Fruit fly (Drosophila melanogaster) whole organism, embryonic: ENCODE data around the gene Pgant2.

Experiments
- Bgb ChIP-seq: fragments of 200-800 bp; sonication (Bioruptor generic); IDR thresholded peaks from 2 replicates; pipeline ENCODE4 v1.3.6; 2022; ENCODE audit warnings: missing biosample characterization, missing genetic modification characterization; ENCODE audit not compliant: partially characterized antibody
- CG11504 ChIP-seq: fragments of 200-800 bp; sonication (Bioruptor generic); optimal IDR thresholded peaks from 3 replicates; lab custom pipeline; 2019; ENCODE audit warnings: missing biosample characterization, mild to moderate bottlenecking, missing genetic modification characterization, moderate library complexity
- CG12299 ChIP-seq: fragments of 200-800 bp; sonication (Bioruptor generic); optimal IDR thresholded peaks from 2 replicates; lab custom pipeline; 2018; ENCODE audit warnings: missing biosample characterization, mild to moderate bottlenecking, missing genetic modification characterization
- CG13287 ChIP-seq: fragments of 200-800 bp; sonication (Bioruptor generic); IDR thresholded peaks from 2 replicates; pipeline ENCODE4 v1.3.6; 2022; ENCODE audit warnings: missing biosample characterization, missing genetic modification characterization; ENCODE audit not compliant: partially characterized antibody
- CG14710 ChIP-seq: fragments of 200-800 bp; sonication (Bioruptor generic); optimal IDR thresholded peaks from 3 replicates; lab custom pipeline; 2019; ENCODE audit warnings: missing biosample characterization, mild to moderate bottlenecking, missing genetic modification characterization, moderate library complexity
- CG15073 ChIP-seq: fragments of 200-800 bp; sonication (Bioruptor generic); optimal IDR thresholded peaks from 2 replicates; lab custom pipeline; 2016; ENCODE audit warnings: missing biosample characterization, missing genetic modification characterization
- CG17385 ChIP-seq: fragments of 200-800 bp; sonication (Bioruptor generic); optimal IDR thresholded peaks from 3 replicates; lab custom pipeline; 2018; ENCODE audit warnings: missing biosample characterization, mild to moderate bottlenecking, missing genetic modification characterization
- CG17802 ChIP-seq: fragments of 200-800 bp; sonication (Bioruptor generic); optimal IDR thresholded peaks from 2 replicates; lab custom pipeline; 2018; ENCODE audit warnings: missing biosample characterization, mild to moderate bottlenecking, missing genetic modification characterization, moderate library complexity
- CG32772 ChIP-seq: fragments of 200-800 bp; sonication (Bioruptor generic); IDR thresholded peaks from 2 replicates; pipeline ENCODE4 v1.3.6; 2022; ENCODE audit warnings: missing biosample characterization, missing genetic modification characterization
- CG4328 ChIP-seq: fragments of 200-800 bp; sonication (Bioruptor generic); optimal IDR thresholded peaks from 3 replicates; lab custom pipeline; 2017; ENCODE audit warnings: missing biosample characterization, missing genetic modification reagents, missing genetic modification characterization
- CG4617 ChIP-seq: fragments of 200-800 bp; sonication (Bioruptor generic); optimal IDR thresholded peaks from 3 replicates; lab custom pipeline; 2016; ENCODE audit warnings: missing biosample characterization, missing genetic modification characterization, borderline replicate concordance
- CG7963 ChIP-seq: fragments of 200-800 bp; sonication (Bioruptor generic); IDR thresholded peaks from 3 replicates; pipeline ENCODE4 v1.3.6; 2022; ENCODE audit warnings: missing biosample characterization, missing genetic modification characterization; ENCODE audit not compliant: partially characterized antibody
- CG9437 ChIP-seq: fragments of 200-800 bp; sonication (Bioruptor generic); optimal IDR thresholded peaks from 2 replicates; lab custom pipeline; 2018; ENCODE audit warnings: missing biosample characterization, mild to moderate bottlenecking, missing genetic modification characterization
- Doc2 ChIP-seq: fragments of 200-800 bp; sonication (Bioruptor generic); IDR thresholded peaks from 2 replicates; pipeline ENCODE4 v1.3.6; 2022; ENCODE audit warnings: missing biosample characterization, missing genetic modification characterization
- Dp ChIP-seq: fragments of 200-800 bp; sonication (Bioruptor generic); optimal IDR thresholded peaks from 2 replicates; lab custom pipeline; 2018; ENCODE audit warnings: missing biosample characterization, mild to moderate bottlenecking, missing genetic modification characterization, moderate library complexity
- E2f1 ChIP-seq: fragments of 200-800 bp; sonication (Bioruptor generic); IDR thresholded peaks from 2 replicates; pipeline ENCODE4 v1.3.6; 2022; ENCODE audit warnings: missing biosample characterization, missing genetic modification characterization
- Ets65A ChIP-seq: fragments of 200-800 bp; sonication (Bioruptor generic); peaks from one replicate; lab custom pipeline; 2016; ENCODE audit warnings: missing biosample characterization, missing genetic modification characterization
- Ets97D ChIP-seq: fragments of 200-800 bp; sonication (Bioruptor generic); optimal IDR thresholded peaks from 3 replicates; lab custom pipeline; 2016; ENCODE audit warnings: missing biosample characterization, missing genetic modification characterization
- Gsc ChIP-seq: fragments of 200-800 bp; sonication (Bioruptor generic); IDR thresholded peaks from 2 replicates; pipeline ENCODE4 v1.3.6; 2022; ENCODE audit warnings: missing biosample characterization, missing genetic modification characterization
- HLH54F ChIP-seq: fragments of 200-800 bp; sonication (Bioruptor generic); optimal IDR thresholded peaks from 3 replicates; lab custom pipeline; 2016; ENCODE audit warnings: missing biosample characterization, missing genetic modification characterization
- MTF-1 ChIP-seq: fragments of 200-800 bp; sonication (Bioruptor generic); optimal IDR thresholded peaks from 2 replicates; lab custom pipeline; 2018; ENCODE audit warnings: missing biosample characterization, mild to moderate bottlenecking, missing genetic modification characterization, borderline replicate concordance
- Med ChIP-seq: fragments of 200-800 bp; sonication (Bioruptor generic); peaks from one replicate; lab custom pipeline; 2016; ENCODE audit warnings: missing biosample characterization, missing genetic modification characterization, mild to moderate bottlenecking, inconsistent platforms, moderate library complexity
- Myb ChIP-seq: fragments of 200-800 bp; sonication (Bioruptor generic); optimal IDR thresholded peaks from 2 replicates; lab custom pipeline; 2016; ENCODE audit warnings: missing biosample characterization, missing genetic modification characterization
- NC2β ChIP-seq: fragments of 200-800 bp; sonication (Bioruptor generic); optimal IDR thresholded peaks from 2 replicates; lab custom pipeline; 2016; ENCODE audit warnings: missing biosample characterization, missing genetic modification characterization
- Opbp ChIP-seq: fragments of 200-800 bp; sonication (Bioruptor generic); IDR thresholded peaks from 3 replicates; pipeline ENCODE4 v1.3.6; 2022; ENCODE audit warnings: missing biosample characterization, missing genetic modification characterization; ENCODE audit not compliant: partially characterized antibody
- Xbp1 ChIP-seq: fragments of 200-800 bp; sonication (Bioruptor generic); optimal IDR thresholded peaks from 3 replicates; lab custom pipeline; 2016; ENCODE audit warnings: missing biosample characterization, mild to moderate bottlenecking, missing genetic modification characterization
- Xrp1 ChIP-seq: fragments of 200-800 bp; sonication (Bioruptor generic); IDR thresholded peaks from 2 replicates; pipeline ENCODE4 v1.3.6; 2022; ENCODE audit warnings: missing biosample characterization, missing genetic modification characterization
- amos ChIP-seq: fragments of 200-800 bp; sonication (Bioruptor generic); IDR thresholded peaks from 2 replicates; pipeline ENCODE4 v1.3.6; 2022; ENCODE audit warnings: missing biosample characterization, missing genetic modification characterization; ENCODE audit not compliant: partially characterized antibody
- corto ChIP-seq: fragments of 200-800 bp; sonication (Bioruptor generic); optimal IDR thresholded peaks from 2 replicates; lab custom pipeline; 2016; ENCODE audit warnings: missing biosample characterization, mild to moderate bottlenecking, missing genetic modification characterization, moderate library complexity
- crp ChIP-seq, 2 experiments: fragments of 200-800 bp; sonication (Bioruptor generic); optimal IDR thresholded peaks; 2 replicates in 1 of 2; 3 replicates in 1 of 2; lab custom pipeline; 2017; ENCODE audit warnings: missing biosample characterization in 2 of 2, missing genetic modification characterization in 2 of 2, mild to moderate bottlenecking in 1 of 2, moderate library complexity in 1 of 2
- cwo ChIP-seq: fragments of 200-800 bp; sonication (Bioruptor generic); optimal IDR thresholded peaks from 3 replicates; lab custom pipeline; 2017; ENCODE audit warnings: missing biosample characterization, missing genetic modification characterization, mild to moderate bottlenecking, moderate library complexity, missing genetic modification reagents
- dm ChIP-seq: fragments of 200-800 bp; sonication (Bioruptor generic); optimal IDR thresholded peaks from 3 replicates; lab custom pipeline; 2016; ENCODE audit warnings: missing biosample characterization, missing genetic modification characterization
- gt ChIP-seq: fragments of 200-800 bp; sonication (Bioruptor generic); IDR thresholded peaks from 2 replicates; pipeline ENCODE4 v1.3.6; 2022; ENCODE audit warnings: missing biosample characterization, missing genetic modification characterization
- insv ChIP-seq, 2 experiments: fragments of 200-800 bp; sonication (Bioruptor generic); optimal IDR thresholded peaks; 3 replicates each; lab custom pipeline; 2016 to 2018; ENCODE audit warnings: missing biosample characterization in 2 of 2, missing genetic modification characterization in 2 of 2
- nerfin-2 ChIP-seq: fragments of 200-800 bp; sonication (Bioruptor generic); IDR thresholded peaks from 2 replicates; pipeline ENCODE4 v1.3.6; 2022; ENCODE audit warnings: missing biosample characterization, missing genetic modification characterization; ENCODE audit not compliant: partially characterized antibody
- pho ChIP-seq: fragments of 200-800 bp; sonication (Bioruptor generic); optimal IDR thresholded peaks from 2 replicates; lab custom pipeline; 2016; ENCODE audit warnings: missing biosample characterization, missing genetic modification characterization
- ranshi ChIP-seq: fragments of 200-800 bp; sonication (Bioruptor generic); IDR thresholded peaks from 2 replicates; pipeline ENCODE4 v1.3.6; 2022; ENCODE audit warnings: missing biosample characterization, missing genetic modification characterization
- sens ChIP-seq: fragments of 200-800 bp; sonication (Bioruptor generic); peaks from one replicate; lab custom pipeline; 2016; ENCODE audit warnings: missing biosample characterization, missing genetic modification characterization
- sna ChIP-seq: fragments of 200-800 bp; sonication (Bioruptor generic); IDR thresholded peaks from 2 replicates; pipeline ENCODE4 v1.3.6; 2022; ENCODE audit warnings: missing biosample characterization, missing genetic modification characterization; ENCODE audit not compliant: partially characterized antibody
- so ChIP-seq: fragments of 200-800 bp; sonication (Bioruptor generic); IDR thresholded peaks from 3 replicates; pipeline ENCODE4 v1.3.6; 2022; ENCODE audit warnings: missing biosample characterization, missing genetic modification characterization
- tll ChIP-seq, 2 experiments: fragments of 200-800 bp in 1 of 2; fragments of >200 bp in 1 of 2; sonication (Bioruptor generic) in 1 of 2; optimal IDR thresholded peaks; 2 replicates each; lab custom pipeline; 2017 to 2019; ENCODE audit warnings: missing biosample characterization in 2 of 2, missing genetic modification characterization in 2 of 2, mild to moderate bottlenecking in 1 of 2, moderate library complexity in 1 of 2
- trem ChIP-seq: fragments of 200-800 bp; optimal IDR thresholded peaks from 3 replicates; lab custom pipeline; 2019; ENCODE audit warnings: missing biosample characterization, mild to moderate bottlenecking, missing genetic modification characterization, moderate library complexity
- trh ChIP-seq: fragments of 200-800 bp; sonication (Bioruptor generic); optimal IDR thresholded peaks from 2 replicates; lab custom pipeline; 2016; ENCODE audit warnings: missing biosample characterization, missing genetic modification characterization
- vnd ChIP-seq: fragments of 200-800 bp; sonication (Bioruptor generic); IDR thresholded peaks from 3 replicates; pipeline ENCODE4 v1.3.6; 2022; ENCODE audit warnings: missing biosample characterization, missing genetic modification characterization; ENCODE audit not compliant: partially characterized antibody
- zen ChIP-seq: fragments of 200-800 bp; sonication (Bioruptor generic); optimal IDR thresholded peaks from 3 replicates; lab custom pipeline; 2018; ENCODE audit warnings: missing biosample characterization, mild to moderate bottlenecking, missing genetic modification characterization, moderate library complexity

Pgant2 gene

dm6 chr2L:3469869-3470268 lies 43.4 kb upstream of the Pgant2 start, which contains the start of the genes Pif1 and CG31776 (continued):
- TF ChIP-seq crp (GFP tag; optimal IDR thresholded peaks at IDR 0.05; lab: Kevin White, UChicago) (peak; percentile 89 to 98), CG17802 (tag; lab: Kevin White, UChicago) (peak; percentile 95), vnd (peak; percentile 64; the same call in 2 of the 3 replicates), Dp (GFP tag; lab: Kevin White, UChicago) (peak; percentile 47), nerfin-2 (GFP tag; lab: Robert Waterston, UW) (peak; percentile 83), CG13287 (peak; percentile 82), zen (tag; lab: Kevin White, UChicago) (peak; percentile 37), CG7963 (GFP tag; lab: Robert Waterston, UW) (peak; percentile 66; the same call in 2 of the 3 replicates), tll (GFP tag; optimal IDR thresholded peaks at IDR 0.05; lab: Kevin White, UChicago) (peak in 1 of 2 experiments; percentile 39), Med (GFP tag; lab: Kevin White, UChicago) (peak; percentile 82)

DNA sequence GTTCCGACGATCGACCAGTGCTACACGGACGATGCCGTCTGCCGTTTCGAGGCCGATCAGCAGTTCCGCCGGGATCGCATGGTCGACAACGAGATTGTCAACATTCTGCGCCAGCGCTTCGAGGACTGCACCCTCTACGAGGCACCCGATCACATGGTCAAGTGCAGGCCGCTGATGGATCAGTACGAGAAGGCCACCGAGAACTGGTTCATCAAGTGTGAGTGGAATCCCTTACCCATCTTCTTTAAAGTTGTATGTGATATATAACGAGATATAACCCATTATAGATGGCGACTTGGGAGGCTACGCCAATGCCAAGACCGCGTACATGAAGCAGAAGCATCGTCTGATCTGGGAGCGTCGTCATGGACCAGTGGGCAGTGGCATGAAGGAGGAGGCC lies 40.3 kb upstream of the Pgant2 start:
- no peak for TF ChIP-seq Doc2 (GFP tag; lab: Robert Waterston, UW)
- TF ChIP-seq Ets97D = no peak
- no peak for TF ChIP-seq corto (GFP tag; lab: Kevin White, UChicago)
- peak; percentile 73 for TF ChIP-seq Ets65A (GFP tag; lab: Kevin White, UChicago)
- TF ChIP-seq Xbp1 = no peak
- no peak for TF ChIP-seq insv (GFP tag; optimal IDR thresholded peaks at IDR 0.05; lab: Kevin White, UChicago)
- TF ChIP-seq Med (GFP tag; lab: Kevin White, UChicago) = peak; percentile 59
- no peak for TF ChIP-seq Gsc (GFP tag; lab: Robert Waterston, UW)
- no peak for TF ChIP-seq ranshi (GFP tag; lab: Robert Waterston, UW)
- no peak for TF ChIP-seq so (GFP tag; lab: Robert Waterston, UW)
- TF ChIP-seq CG11504 (tag; lab: Kevin White, UChicago) = no peak
- no peak for TF ChIP-seq Bgb (GFP tag; lab: Robert Waterston, UW)
- TF ChIP-seq CG17385 (GFP tag; lab: Kevin White, UChicago) = no peak
- TF ChIP-seq MTF-1 = no peak
- TF ChIP-seq sens (GFP tag; lab: Kevin White, UChicago) = peak; percentile 59

DNA sequence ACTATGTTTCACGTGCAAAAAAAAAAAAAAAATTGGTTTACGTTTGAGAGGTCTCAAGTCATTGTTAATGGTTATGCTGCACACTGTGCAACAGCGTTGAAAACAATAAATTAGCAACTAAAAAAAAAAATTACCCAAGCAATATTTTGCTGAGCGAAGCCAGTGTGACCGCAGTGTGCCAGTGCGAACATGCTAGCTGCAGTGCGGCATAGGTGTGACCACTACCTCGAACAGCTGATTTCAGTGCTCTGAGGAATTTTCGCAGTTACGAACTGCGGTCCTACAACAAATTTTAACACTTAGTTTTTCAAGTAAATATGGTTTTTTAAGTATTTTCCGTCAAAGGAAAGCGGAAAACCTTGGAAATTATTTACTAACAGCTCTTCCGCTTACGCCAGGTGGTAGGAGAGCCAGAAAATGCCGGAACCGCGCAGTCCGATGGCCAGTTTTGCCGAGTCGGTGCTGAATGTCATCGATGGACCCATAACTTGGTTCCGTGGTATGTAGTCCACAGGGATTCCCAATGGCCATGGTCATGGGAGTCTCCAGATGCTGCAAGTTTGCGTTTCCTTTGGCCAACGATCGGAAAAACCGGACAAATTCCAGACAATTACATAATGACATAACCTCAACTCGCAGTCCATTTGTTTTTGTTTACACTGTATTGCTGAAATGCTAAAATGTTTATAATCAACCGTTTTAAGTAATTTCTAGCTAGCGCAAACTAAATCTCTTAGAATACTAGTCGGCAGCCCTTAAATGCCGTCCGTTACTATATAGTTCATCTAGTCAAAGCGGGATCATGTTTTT lies 39.6 kb upstream of the Pgant2 start, which contains the start of the genes msl-2 and ND-PDSW:
Gene msl-2 (minus strand): TSS at position 195 of the 810 bp plus-strand sequence.
Gene ND-PDSW (plus strand): TSS at position 240 of the 810 bp plus-strand sequence.
- no peak for TF ChIP-seq Xrp1 (GFP tag; lab: Robert Waterston, UW)
- TF ChIP-seq CG4328 (GFP tag; lab: Kevin White, UChicago) = no peak
- TF ChIP-seq trh (GFP tag; lab: Kevin White, UChicago) = no peak
- TF ChIP-seq CG32772 = 0 out of 2 replicates have a peak, but pooled peaks have one; percentile 25
- peak; percentile 45; the same call in 2 of the 3 replicates for TF ChIP-seq Opbp
- peak; percentile 51 for TF ChIP-seq CG9437 (GFP tag; lab: Kevin White, UChicago)
- TF ChIP-seq CG4617 (GFP tag; lab: Kevin White, UChicago) = peak; percentile 90
- peak; percentile 7; the same call in 1 of the 2 replicates for TF ChIP-seq amos (GFP tag; lab: Robert Waterston, UW)
- TF ChIP-seq NC2β (GFP tag; lab: Kevin White, UChicago) = no peak
- TF ChIP-seq HLH54F (GFP tag; lab: Kevin White, UChicago) = no peak
- TF ChIP-seq pho (GFP tag; lab: Kevin White, UChicago) = peak; percentile 6
- TF ChIP-seq gt (GFP tag; lab: Robert Waterston, UW) = no peak
- no peak for TF ChIP-seq CG12299 (tag; lab: Kevin White, UChicago)
- TF ChIP-seq Dp (GFP tag; lab: Kevin White, UChicago) = peak; percentile 20
- peak; percentile 33 for TF ChIP-seq Myb
- no peak for TF ChIP-seq sna (GFP tag; lab: Robert Waterston, UW)
- TF ChIP-seq CG15073 = no peak
- TF ChIP-seq CG14710 (tag; lab: Kevin White, UChicago) = peak; percentile 82
- peak; percentile 23 for TF ChIP-seq trem (tag; lab: Kevin White, UChicago)
- TF ChIP-seq dm (GFP tag; lab: Kevin White, UChicago) = peak; percentile 44
- TF ChIP-seq E2f1 (GFP tag; lab: Robert Waterston, UW) = no peak
- no peak for TF ChIP-seq cwo (GFP tag; lab: Kevin White, UChicago)
